Fruit fly (Drosophila melanogaster) whole organism, embryonic: Measurements from ENCODE around the gene eIF2gamma.

Experiments used
- CG11456 ChIP-seq: fragments of 200-800 bp; sonication (Bioruptor generic); IDR thresholded peaks from 3 replicates; pipeline ENCODE4 v1.3.6; 2022; ENCODE audit warnings: missing biosample characterization, missing genetic modification characterization
- CG12155 ChIP-seq: fragments of 200-800 bp; sonication (Bioruptor generic); optimal IDR thresholded peaks from 3 replicates; lab custom pipeline; 2016; ENCODE audit warnings: missing biosample characterization, missing genetic modification characterization
- CG1233 ChIP-seq: fragments of 200-800 bp; sonication (Bioruptor generic); optimal IDR thresholded peaks from 4 replicates; lab custom pipeline; 2018; ENCODE audit warnings: missing biosample characterization, mild to moderate bottlenecking, missing genetic modification characterization
- CG12769 ChIP-seq: fragments of 200-800 bp; sonication (Bioruptor generic); optimal IDR thresholded peaks from 2 replicates; lab custom pipeline; 2019; ENCODE audit warnings: missing biosample characterization, mild to moderate bottlenecking, missing genetic modification characterization, moderate library complexity
- CG13894 ChIP-seq: fragments of 200-800 bp; sonication (Bioruptor generic); optimal IDR thresholded peaks from 3 replicates; lab custom pipeline; 2018; ENCODE audit warnings: missing biosample characterization, mild to moderate bottlenecking, missing genetic modification characterization, moderate library complexity
- CG1602 ChIP-seq: fragments of 200-800 bp; sonication (Bioruptor generic); optimal IDR thresholded peaks from 3 replicates; lab custom pipeline; 2016; ENCODE audit warnings: missing biosample characterization, missing genetic modification characterization
- CG17829 ChIP-seq: fragments of 200-800 bp; optimal IDR thresholded peaks from 2 replicates; lab custom pipeline; 2019; ENCODE audit warnings: missing biosample characterization, mild to moderate bottlenecking, missing genetic modification characterization, moderate library complexity
- CG1832 ChIP-seq: fragments of 200-800 bp; sonication (Bioruptor generic); optimal IDR thresholded peaks from 2 replicates; lab custom pipeline; 2017; ENCODE audit warnings: missing biosample characterization, mild to moderate bottlenecking, missing genetic modification characterization, inconsistent platforms
- CG18599 ChIP-seq: fragments of 200-800 bp; sonication (Bioruptor generic); optimal IDR thresholded peaks from 3 replicates; lab custom pipeline; 2017; ENCODE audit warnings: missing biosample characterization, missing genetic modification characterization, mild to moderate bottlenecking, moderate library complexity, missing genetic modification reagents
- CG31441 ChIP-seq: fragments of 200-800 bp; sonication (Bioruptor generic); IDR thresholded peaks from 2 replicates; pipeline ENCODE4 v1.3.6; 2022; ENCODE audit warnings: missing biosample characterization, missing genetic modification characterization
- CG3163 ChIP-seq: fragments of 200-800 bp; sonication (Bioruptor generic); optimal IDR thresholded peaks from 3 replicates; lab custom pipeline; 2016; ENCODE audit warnings: missing biosample characterization, missing genetic modification characterization
- CG3281 ChIP-seq: fragments of 200-800 bp; sonication (Bioruptor generic); optimal IDR thresholded peaks from 3 replicates; lab custom pipeline; 2017; ENCODE audit warnings: missing biosample characterization, mild to moderate bottlenecking, missing genetic modification characterization
- CG3726 ChIP-seq: fragments of 200-800 bp; sonication (Bioruptor generic); IDR thresholded peaks from 3 replicates; pipeline ENCODE4, ENCODE4 v1.3.6; 2022; ENCODE audit warnings: missing biosample characterization, missing genetic modification characterization
- CG4820 ChIP-seq: fragments of 200-800 bp; sonication (Bioruptor generic); optimal IDR thresholded peaks from 3 replicates; lab custom pipeline; 2016; ENCODE audit warnings: missing biosample characterization, missing genetic modification characterization
- CG5245 ChIP-seq: fragments of 200-800 bp; sonication (Bioruptor generic); optimal IDR thresholded peaks from 3 replicates; lab custom pipeline; 2016; ENCODE audit warnings: missing biosample characterization, missing genetic modification characterization
- CG7745 ChIP-seq: fragments of 200-800 bp; sonication (Bioruptor generic); optimal IDR thresholded peaks from 2 replicates; lab custom pipeline; 2018; ENCODE audit warnings: missing biosample characterization, mild to moderate bottlenecking, missing genetic modification characterization, moderate library complexity
- CG8290 ChIP-seq, 3 experiments: fragments of 200-800 bp; sonication (Bioruptor generic); optimal IDR thresholded peaks; 2 replicates each; lab custom pipeline; 2016 to 2019; ENCODE audit warnings: missing biosample characterization in 3 of 3, missing genetic modification characterization in 3 of 3, mild to moderate bottlenecking in 2 of 3, moderate library complexity in 1 of 3
- CG8478 ChIP-seq: fragments of >200 bp; optimal IDR thresholded peaks from 2 replicates; lab custom pipeline; 2018
- CHES-1-like ChIP-seq: fragments of 200-800 bp; sonication (Bioruptor generic); optimal IDR thresholded peaks from 2 replicates; lab custom pipeline; 2016; ENCODE audit warnings: missing biosample characterization, missing genetic modification characterization
- Deaf1 ChIP-seq: fragments of 200-800 bp; optimal IDR thresholded peaks from 3 replicates; lab custom pipeline; 2019; ENCODE audit warnings: missing biosample characterization, mild to moderate bottlenecking, missing genetic modification characterization, moderate library complexity
- Ets65A ChIP-seq: fragments of 200-800 bp; sonication (Bioruptor generic); peaks from one replicate; lab custom pipeline; 2016; ENCODE audit warnings: missing biosample characterization, missing genetic modification characterization
- H2.0 ChIP-seq: fragments of 200-800 bp; sonication (Bioruptor generic); IDR thresholded peaks from 2 replicates; pipeline ENCODE4 v1.3.6; 2022; ENCODE audit warnings: missing biosample characterization, missing genetic modification characterization
- HLH54F ChIP-seq: fragments of 200-800 bp; sonication (Bioruptor generic); optimal IDR thresholded peaks from 3 replicates; lab custom pipeline; 2016; ENCODE audit warnings: missing biosample characterization, missing genetic modification characterization
- HLHmδ ChIP-seq: fragments of 200-800 bp; sonication (Bioruptor generic); optimal IDR thresholded peaks from 2 replicates; lab custom pipeline; 2018; ENCODE audit warnings: missing biosample characterization, mild to moderate bottlenecking, missing genetic modification characterization, moderate library complexity
- Hr3 ChIP-seq: fragments of 200-800 bp; sonication (Bioruptor generic); optimal IDR thresholded peaks from 3 replicates; lab custom pipeline; 2016; ENCODE audit warnings: missing biosample characterization, missing genetic modification characterization
- Lhr ChIP-seq: fragments of 200-800 bp; sonication (Bioruptor generic); optimal IDR thresholded peaks from 3 replicates; lab custom pipeline; 2017; ENCODE audit warnings: mild to moderate bottlenecking, missing biosample characterization, missing genetic modification reagents, missing genetic modification characterization
- Mes4 ChIP-seq: fragments of 200-800 bp; sonication (Bioruptor generic); optimal IDR thresholded peaks from 2 replicates; lab custom pipeline; 2016; ENCODE audit warnings: missing biosample characterization, missing genetic modification characterization
- Oli ChIP-seq: fragments of 200-800 bp; sonication (Bioruptor generic); optimal IDR thresholded peaks from 2 replicates; lab custom pipeline; 2018; ENCODE audit warnings: missing biosample characterization, mild to moderate bottlenecking, missing genetic modification characterization, moderate library complexity
- Optix ChIP-seq: fragments of 200-800 bp; sonication (Bioruptor generic); IDR thresholded peaks from 3 replicates; pipeline ENCODE4 v1.3.6; 2022; ENCODE audit warnings: missing biosample characterization, missing genetic modification characterization
- Pdp1 ChIP-seq, 2 experiments: fragments of 200-800 bp; sonication (Bioruptor generic); optimal IDR thresholded peaks; 3 replicates each; lab custom pipeline; 2016; ENCODE audit warnings: missing biosample characterization in 2 of 2, missing genetic modification characterization in 2 of 2, mild to moderate bottlenecking in 1 of 2, moderate library complexity in 1 of 2
- Poxn ChIP-seq: fragments of 200-800 bp; sonication (Bioruptor generic); IDR thresholded peaks from 2 replicates; pipeline ENCODE4 v1.3.6; 2022; ENCODE audit warnings: missing biosample characterization, missing genetic modification characterization
- Ptx1 ChIP-seq: fragments of 200-800 bp; sonication (Bioruptor generic); IDR thresholded peaks from 2 replicates; pipeline ENCODE4 v1.3.6; 2022; ENCODE audit warnings: missing biosample characterization, missing genetic modification characterization
- Sry-β ChIP-seq: fragments of 200-800 bp; sonication (Bioruptor generic); optimal IDR thresholded peaks from 2 replicates; lab custom pipeline; 2018; ENCODE audit warnings: missing biosample characterization, mild to moderate bottlenecking, missing genetic modification characterization, moderate library complexity
- Trl ChIP-seq, 3 experiments: fragments of >200 bp in 2 of 3; fragments of 200-800 bp in 1 of 3; sonication (Bioruptor generic) in 1 of 3; optimal IDR thresholded peaks; 2 replicates in 1 of 3; 3 replicates in 2 of 3; lab custom pipeline; 2016 to 2017; ENCODE audit warnings: missing biosample characterization in 1 of 3, missing genetic modification characterization in 1 of 3
- YL-1 ChIP-seq: fragments of 200-800 bp; sonication (Bioruptor generic); optimal IDR thresholded peaks from 3 replicates; lab custom pipeline; 2017; ENCODE audit warnings: missing biosample characterization, mild to moderate bottlenecking, missing genetic modification characterization
- amos ChIP-seq: fragments of 200-800 bp; sonication (Bioruptor generic); IDR thresholded peaks from 2 replicates; pipeline ENCODE4 v1.3.6; 2022; ENCODE audit warnings: missing biosample characterization, missing genetic modification characterization; ENCODE audit not compliant: partially characterized antibody
- caup ChIP-seq: fragments of 200-800 bp; sonication (Bioruptor generic); optimal IDR thresholded peaks from 3 replicates; lab custom pipeline; 2017; ENCODE audit warnings: missing biosample characterization, mild to moderate bottlenecking, missing genetic modification characterization, moderate library complexity; ENCODE audit not compliant: severe bottlenecking
- danr ChIP-seq: fragments of 200-800 bp; sonication (Bioruptor generic); IDR thresholded peaks from 2 replicates; pipeline ENCODE4 v1.3.6; 2022; ENCODE audit warnings: missing biosample characterization, missing genetic modification characterization
- emc ChIP-seq: fragments of 200-800 bp; sonication (Bioruptor generic); optimal IDR thresholded peaks from 2 replicates; lab custom pipeline; 2016; ENCODE audit warnings: missing biosample characterization, missing genetic modification characterization
- ewg ChIP-seq: fragments of 200-800 bp; sonication (Bioruptor generic); optimal IDR thresholded peaks from 3 replicates; lab custom pipeline; 2017; ENCODE audit warnings: mild to moderate bottlenecking, missing biosample characterization, missing genetic modification reagents, missing genetic modification characterization
- fd102C ChIP-seq: fragments of 200-800 bp; sonication (Bioruptor generic); optimal IDR thresholded peaks from 2 replicates; lab custom pipeline; 2018; ENCODE audit warnings: missing biosample characterization, mild to moderate bottlenecking, missing genetic modification characterization, moderate library complexity
- fd96Cb ChIP-seq: fragments of 200-800 bp; sonication (Bioruptor generic); optimal IDR thresholded peaks from 2 replicates; lab custom pipeline; 2018; ENCODE audit warnings: missing biosample characterization, mild to moderate bottlenecking, missing genetic modification characterization, moderate library complexity
- ham ChIP-seq: fragments of 200-800 bp; sonication (Bioruptor generic); IDR thresholded peaks from 2 replicates; pipeline ENCODE4 v1.3.6; 2022; ENCODE audit warnings: missing biosample characterization, missing genetic modification characterization
- insv ChIP-seq, 2 experiments: fragments of 200-800 bp; sonication (Bioruptor generic); optimal IDR thresholded peaks; 3 replicates each; lab custom pipeline; 2016 to 2018; ENCODE audit warnings: missing biosample characterization in 2 of 2, missing genetic modification characterization in 2 of 2
- lab ChIP-seq: fragments of 200-800 bp; sonication (Bioruptor generic); optimal IDR thresholded peaks from 3 replicates; lab custom pipeline; 2017; ENCODE audit warnings: missing biosample characterization, missing genetic modification characterization, mild to moderate bottlenecking, moderate library complexity, missing genetic modification reagents
- mirr ChIP-seq: fragments of 200-800 bp; sonication (Bioruptor generic); optimal IDR thresholded peaks from 3 replicates; lab custom pipeline; 2018; ENCODE audit warnings: missing biosample characterization, mild to moderate bottlenecking, missing genetic modification characterization
- pros ChIP-seq: fragments of 200-800 bp; sonication (Bioruptor generic); optimal IDR thresholded peaks from 3 replicates; lab custom pipeline; 2019; ENCODE audit warnings: missing biosample characterization, mild to moderate bottlenecking, missing genetic modification characterization, moderate library complexity
- psq ChIP-seq: fragments of 200-800 bp; sonication (Bioruptor generic); optimal IDR thresholded peaks from 2 replicates; lab custom pipeline; 2017; ENCODE audit warnings: missing biosample characterization, missing genetic modification characterization
- schlank ChIP-seq: fragments of 200-800 bp; sonication (Bioruptor generic); optimal IDR thresholded peaks from 2 replicates; lab custom pipeline; 2018; ENCODE audit warnings: missing biosample characterization, mild to moderate bottlenecking, missing genetic modification characterization
- so ChIP-seq: fragments of 200-800 bp; sonication (Bioruptor generic); IDR thresholded peaks from 3 replicates; pipeline ENCODE4 v1.3.6; 2022; ENCODE audit warnings: missing biosample characterization, missing genetic modification characterization

eIF2gamma gene

DNA sequence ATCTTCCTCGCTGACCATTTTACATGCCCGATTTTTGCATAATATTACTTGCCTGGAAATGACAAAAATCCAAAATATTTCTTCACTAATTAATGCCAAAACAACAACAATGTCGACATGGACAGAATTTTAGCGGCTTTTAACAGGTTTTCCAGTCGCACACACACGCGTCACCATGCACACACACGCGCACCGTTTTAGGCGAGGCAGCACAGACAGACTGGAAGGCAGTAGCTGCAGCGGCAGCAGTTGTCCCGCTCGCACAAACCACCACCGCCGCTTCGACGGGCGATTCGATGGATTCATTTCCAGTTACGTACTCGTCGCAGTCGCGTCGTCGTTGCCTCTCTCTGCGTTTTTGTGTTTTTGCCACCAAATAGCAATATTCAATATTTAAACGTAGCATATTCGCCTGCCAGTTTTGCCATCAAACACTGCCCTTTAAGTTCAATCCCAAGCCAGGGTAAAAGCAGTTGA, 27.4 kb upstream of the eIF2gamma start, which contains the start of gene CG45218 (continued):
- no peak for TF ChIP-seq so
- TF ChIP-seq fd102C (GFP tag; lab: Kevin White, UChicago): no peak
- peak; percentile 46 for TF ChIP-seq Deaf1 (tag; lab: Kevin White, UChicago)
- TF ChIP-seq Ets65A: no peak
- peak in 1 of 2 experiments; percentile 24 for TF ChIP-seq insv (GFP tag; optimal IDR thresholded peaks at IDR 0.05; lab: Kevin White, UChicago)
- peak; percentile 4 for TF ChIP-seq CG3281 (GFP tag; lab: Kevin White, UChicago)
- TF ChIP-seq H2.0: no peak
- TF ChIP-seq Poxn (GFP tag; lab: Robert Waterston, UW): no peak
- no peak for TF ChIP-seq ham (GFP tag; lab: Robert Waterston, UW)
- TF ChIP-seq CG1602 (GFP tag; lab: Kevin White, UChicago): no peak
- TF ChIP-seq Optix: no peak
- peak; percentile 71 for TF ChIP-seq CG12155 (GFP tag; lab: Kevin White, UChicago)
- TF ChIP-seq CG8290 (GFP tag; optimal IDR thresholded peaks at IDR 0.05; lab: Kevin White, UChicago): no peak
- peak in 1 of 2 experiments; percentile 35 for TF ChIP-seq CG8290 (tag; optimal IDR thresholded peaks at IDR 0.05; lab: Kevin White, UChicago)
- no peak for TF ChIP-seq CHES-1-like
- peak; percentile 15 for TF ChIP-seq CG17829
- TF ChIP-seq CG3726 (GFP tag; lab: Robert Waterston, UW): no peak
- TF ChIP-seq Sry-β (GFP tag; lab: Kevin White, UChicago): no peak
- peak; percentile 53 for TF ChIP-seq HLHmδ (GFP tag; lab: Kevin White, UChicago)
- TF ChIP-seq Ptx1 (GFP tag; lab: Robert Waterston, UW): no peak
- TF ChIP-seq CG1233 (GFP tag; lab: Kevin White, UChicago): no peak
- peak; percentile 2 for TF ChIP-seq caup (GFP tag; lab: Kevin White, UChicago)
- no peak for TF ChIP-seq CG5245
- peak; percentile 32 for TF ChIP-seq CG13894 (tag; lab: Kevin White, UChicago)
- peak; percentile 28 for TF ChIP-seq ewg (GFP tag; lab: Kevin White, UChicago)
- no peak for TF ChIP-seq psq
- no peak for TF ChIP-seq danr
- no peak for TF ChIP-seq Pdp1 (GFP tag; optimal IDR thresholded peaks at IDR 0.05; lab: Kevin White, UChicago)
- TF ChIP-seq CG31441 (GFP tag; lab: Robert Waterston, UW): no peak
- TF ChIP-seq Trl (optimal IDR thresholded peaks at IDR 0.05; lab: Kevin White, UChicago): peak in 1 of 2 experiments; percentile 14
- no peak for TF ChIP-seq Trl (GFP tag; optimal IDR thresholded peaks at IDR 0.05; lab: Kevin White, UChicago)
- TF ChIP-seq pros: no peak
- peak; percentile 62 for TF ChIP-seq mirr (GFP tag; lab: Kevin White, UChicago)
- TF ChIP-seq Oli: no peak
- TF ChIP-seq CG3163 (GFP tag; lab: Kevin White, UChicago): peak; percentile 64
- TF ChIP-seq emc (GFP tag; lab: Kevin White, UChicago): no peak
- no peak for TF ChIP-seq Lhr (GFP tag; lab: Kevin White, UChicago)
- TF ChIP-seq lab (GFP tag; lab: Kevin White, UChicago): peak; percentile 39
- TF ChIP-seq CG11456 (GFP tag; lab: Robert Waterston, UW): no peak
- TF ChIP-seq fd96Cb (tag; lab: Kevin White, UChicago): no peak
- TF ChIP-seq CG12769 (tag; lab: Kevin White, UChicago): peak; percentile 51
- TF ChIP-seq CG4820: no peak
- no peak for TF ChIP-seq Hr3 (GFP tag; lab: Kevin White, UChicago)
- TF ChIP-seq amos (GFP tag; lab: Robert Waterston, UW): no peak
- TF ChIP-seq YL-1 (GFP tag; lab: Kevin White, UChicago): peak; percentile 19
- peak; percentile 54 for TF ChIP-seq CG18599 (GFP tag; lab: Kevin White, UChicago)
- no peak for TF ChIP-seq Mes4 (GFP tag; lab: Kevin White, UChicago)
- TF ChIP-seq schlank (tag; lab: Kevin White, UChicago): no peak
- TF ChIP-seq HLH54F (GFP tag; lab: Kevin White, UChicago): no peak
- peak; percentile 64 for TF ChIP-seq CG8478 (lab: Kevin White, UChicago)
- TF ChIP-seq CG7745 (tag; lab: Kevin White, UChicago): peak; percentile 18
- TF ChIP-seq CG1832 (GFP tag; lab: Kevin White, UChicago): peak; percentile 90
